Worm (Caenorhabditis elegans) whole organism, late embryonic: Measurements from ENCODE around the gene dyf-4.

ENCODE experiments used
- ama-1 ChIP-seq: fragments of 150-350 bp; optimal IDR thresholded peaks from 2 replicates; lab custom pipeline; 2014
- ceh-19 ChIP-seq: fragments of 200-800 bp; sonication (Bioruptor generic); optimal IDR thresholded peaks from 2 replicates; lab custom pipeline; 2018; ENCODE audit warnings: mild to moderate bottlenecking, missing genetic modification characterization, missing compliant biosample characterization
- ceh-22 ChIP-seq: sonication (generic microtip); optimal IDR thresholded peaks from 2 replicates; lab custom pipeline; 2017; ENCODE audit warnings: missing biosample characterization, missing genetic modification characterization
- ceh-30 ChIP-seq: fragments of 150-350 bp; optimal IDR thresholded peaks from 2 replicates; lab custom pipeline; 2014; ENCODE audit warnings: missing biosample characterization, missing genetic modification characterization
- dmd-4 ChIP-seq: sonication (generic microtip); optimal IDR thresholded peaks from 2 replicates; lab custom pipeline; 2016; ENCODE audit warnings: borderline replicate concordance, missing genetic modification characterization, missing compliant biosample characterization
- fax-1 ChIP-seq: sonication (generic microtip); optimal IDR thresholded peaks from 2 replicates; lab custom pipeline; 2016; ENCODE audit warnings: missing genotype, missing genetic modification characterization, missing compliant biosample characterization
- fkh-10 ChIP-seq: fragments of 150-350 bp; optimal IDR thresholded peaks from 2 replicates; lab custom pipeline; 2014; ENCODE audit warnings: missing biosample characterization, missing genetic modification reagents, missing genetic modification characterization
- mec-3 ChIP-seq: sonication (generic microtip); optimal IDR thresholded peaks from 2 replicates; lab custom pipeline; 2016; ENCODE audit warnings: borderline replicate concordance, missing genetic modification characterization, missing compliant biosample characterization
- rnt-1 ChIP-seq: sonication (generic microtip); optimal IDR thresholded peaks from 2 replicates; lab custom pipeline; 2016; ENCODE audit warnings: missing genetic modification characterization, missing compliant biosample characterization

- TF ChIP-seq ceh-19 (GFP tag; lab: Kevin White, UChicago) (no peak), mec-3 (tag; lab: Kevin White, UChicago) (no peak), rnt-1 (tag; lab: Kevin White, UChicago) (no peak), ceh-30 (no peak), fkh-10 (GFP tag; lab: Kevin White, UChicago) (no peak), ama-1 (lab: Kevin White, UChicago) (no peak), fax-1 (tag; lab: Kevin White, UChicago) (no peak), dmd-4 (tag; lab: Kevin White, UChicago) (no peak), ceh-22 (tag; lab: Kevin White, UChicago) (no peak)
Observed at ce11 chrV:12542683-12543319, 17.3 kb upstream of the dyf-4 start.
